Worm (Caenorhabditis elegans): Measurements from ENCODE around the gene pqn-48.
"Not testable (repeated sequence)": the region's sequence is repeated elsewhere in the genome, so short reads cannot be mapped to it uniquely, and the experiment has no call there.

DNA sequence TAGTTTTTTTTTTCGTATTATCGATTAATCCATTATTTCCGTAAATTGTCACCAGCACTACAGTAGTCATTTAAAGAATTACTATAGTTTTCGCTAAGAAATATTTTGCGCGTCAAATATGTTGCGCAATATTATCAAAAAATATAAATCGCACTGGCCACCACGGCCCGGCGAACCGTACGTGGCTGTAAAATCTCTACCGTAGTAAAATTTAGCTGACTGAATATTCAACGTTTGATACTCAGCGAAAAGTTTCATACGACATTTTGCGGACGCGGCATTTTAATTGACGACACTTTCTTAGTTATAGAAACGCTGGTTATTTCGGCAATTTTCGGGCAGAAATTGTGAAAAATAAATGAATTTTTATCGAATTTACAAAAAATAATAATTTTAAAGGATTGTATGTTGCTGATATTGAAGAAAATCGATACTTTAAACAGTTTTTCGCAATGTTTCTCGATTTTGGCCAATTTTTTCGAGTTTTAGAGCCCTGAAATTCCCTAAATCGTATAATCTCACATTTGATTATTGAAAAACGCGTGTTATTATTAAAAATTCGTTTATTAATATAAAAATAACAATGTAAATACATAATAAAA lies 9.3 kb downstream of the pqn-48 start:
- not testable (repeated sequence) for TF ChIP-seq vab-15 (tag; optimal IDR thresholded peaks at IDR 0.05)
- peak; percentile 14 to 31 (median 24) for TF ChIP-seq dpl-1 (GFP tag; optimal IDR thresholded peaks at IDR 0.05)
